Worm (Caenorhabditis elegans) whole organism, young adult: ENCODE measurements around the gene T20B12.5.

Experiments
- B0035.1 ChIP-seq: sonication (generic microtip); optimal IDR thresholded peaks from 2 replicates; lab custom pipeline; 2016; ENCODE audit warnings: missing genetic modification characterization, mild to moderate bottlenecking, missing compliant biosample characterization, missing genotype, missing genetic modification reagents
- B0261.1 ChIP-seq: sonication (generic microtip); optimal IDR thresholded peaks from 2 replicates; lab custom pipeline; 2016; ENCODE audit warnings: mild to moderate bottlenecking, missing genetic modification characterization, moderate library complexity, missing compliant biosample characterization
- F10E7.11 ChIP-seq: sonication (generic microtip); optimal IDR thresholded peaks from 2 replicates; lab custom pipeline; 2017; ENCODE audit warnings: mild to moderate bottlenecking, missing genetic modification characterization, moderate library complexity, missing compliant biosample characterization
- F23B12.7 ChIP-seq: sonication (generic microtip); optimal IDR thresholded peaks from 2 replicates; lab custom pipeline; 2017; ENCODE audit warnings: missing genetic modification characterization, mild to moderate bottlenecking, missing compliant biosample characterization, antibody characterized with exemption, moderate library complexity; ENCODE audit not compliant: insufficient read depth
- F33H1.4 ChIP-seq: fragments of 200-800 bp; sonication (Bioruptor generic); IDR thresholded peaks from 2 replicates; pipeline ENCODE4 v1.3.6; 2022; ENCODE audit warnings: missing genetic modification reagents, missing genetic modification characterization, missing compliant biosample characterization
- F37B4.10 ChIP-seq: fragments of 200-800 bp; sonication (Bioruptor generic); IDR thresholded peaks from 2 replicates; pipeline ENCODE4 v1.3.6; 2022; ENCODE audit warnings: missing genetic modification characterization, missing compliant biosample characterization
- T07F8.4 ChIP-seq: sonication (generic microtip); optimal IDR thresholded peaks from 2 replicates; lab custom pipeline; 2016; ENCODE audit warnings: mild to moderate bottlenecking, missing genetic modification characterization, moderate library complexity, missing compliant biosample characterization
- Y53G8AR.9 ChIP-seq: fragments of 200-800 bp; sonication (Bioruptor generic); conservative IDR thresholded peaks from 2 replicates; pipeline ENCODE4 v1.3.6; 2022; ENCODE audit warnings: missing genetic modification reagents, missing genetic modification characterization, missing compliant biosample characterization
- Y56A3A.18 ChIP-seq: fragments of 200-800 bp; sonication (Bioruptor generic); IDR thresholded peaks from 2 replicates; pipeline ENCODE4 v1.3.6; 2022; ENCODE audit warnings: missing genetic modification reagents, missing genetic modification characterization, missing compliant biosample characterization
- Y95B8A.8 ChIP-seq: fragments of 200-800 bp; sonication (Bioruptor generic); IDR thresholded peaks from 2 replicates; pipeline ENCODE4 v1.3.6; 2022; ENCODE audit warnings: missing genetic modification reagents, missing genetic modification characterization, missing compliant biosample characterization
- aptf-2 ChIP-seq: fragments of 200-800 bp; sonication (Bioruptor generic); conservative IDR thresholded peaks from 2 replicates; pipeline ENCODE4 v1.3.6; 2022; ENCODE audit warnings: missing genetic modification reagents, missing genetic modification characterization, missing compliant biosample characterization
- attf-3 ChIP-seq: fragments of 200-800 bp; sonication (Bioruptor generic); conservative IDR thresholded peaks from 2 replicates; pipeline ENCODE4 v1.3.6; 2022; ENCODE audit warnings: missing genetic modification reagents, missing genetic modification characterization, missing compliant biosample characterization
- attf-6 ChIP-seq: fragments of 200-800 bp; sonication (Bioruptor generic); IDR thresholded peaks from 2 replicates; pipeline ENCODE4 v1.3.6; 2022; ENCODE audit warnings: missing genetic modification reagents, missing genetic modification characterization, missing compliant biosample characterization
- ccch-3 ChIP-seq: fragments of 200-800 bp; sonication (Bioruptor generic); optimal IDR thresholded peaks from 2 replicates; lab custom pipeline; 2018; ENCODE audit warnings: mild to moderate bottlenecking, missing genetic modification characterization, missing compliant biosample characterization
- ceh-100 ChIP-seq: fragments of 200-800 bp; sonication (Bioruptor generic); IDR thresholded peaks from 2 replicates; pipeline ENCODE4 v1.3.6; 2022; ENCODE audit warnings: missing genetic modification reagents, missing genetic modification characterization, missing compliant biosample characterization
- ceh-27 ChIP-seq: fragments of 200-800 bp; sonication (Bioruptor generic); optimal IDR thresholded peaks from 2 replicates; lab custom pipeline; 2018; ENCODE audit warnings: mild to moderate bottlenecking, missing genetic modification characterization, moderate library complexity, missing compliant biosample characterization
- ceh-40 ChIP-seq: fragments of 200-800 bp; sonication (Bioruptor generic); IDR thresholded peaks from 2 replicates; pipeline ENCODE4 v1.3.6; 2022; ENCODE audit warnings: missing genetic modification characterization, missing compliant biosample characterization
- egl-44 ChIP-seq: fragments of 200-800 bp; sonication (Bioruptor generic); IDR thresholded peaks from 2 replicates; pipeline ENCODE4 v1.3.6; 2022; ENCODE audit warnings: missing genetic modification reagents, missing genetic modification characterization, missing compliant biosample characterization
- gei-17 ChIP-seq: fragments of 200-800 bp; sonication (Bioruptor generic); optimal IDR thresholded peaks from 2 replicates; lab custom pipeline; 2018; ENCODE audit warnings: mild to moderate bottlenecking, missing genetic modification characterization, missing compliant biosample characterization
- hmg-1.2 ChIP-seq: fragments of 200-800 bp; sonication (Bioruptor generic); IDR thresholded peaks from 2 replicates; pipeline ENCODE4 v1.3.6; 2022; ENCODE audit warnings: missing genetic modification reagents, missing genetic modification characterization, missing compliant biosample characterization
- hmg-20 ChIP-seq: fragments of 200-800 bp; sonication (Bioruptor generic); IDR thresholded peaks from 2 replicates; pipeline ENCODE4 v1.3.6; 2022; ENCODE audit warnings: missing genetic modification reagents, missing genetic modification characterization, missing compliant biosample characterization
- hrde-1 ChIP-seq: sonication (generic microtip); optimal IDR thresholded peaks from 2 replicates; lab custom pipeline; 2016; ENCODE audit warnings: missing genetic modification characterization, mild to moderate bottlenecking, missing compliant biosample characterization, moderate library complexity, missing genotype, missing genetic modification reagents, borderline replicate concordance
- hsf-1 ChIP-seq: fragments of 200-800 bp; sonication (Bioruptor generic); IDR thresholded peaks from 2 replicates; pipeline ENCODE4 v1.3.6; 2022; ENCODE audit warnings: missing genetic modification reagents, missing genetic modification characterization, missing compliant biosample characterization
- lin-26 ChIP-seq: fragments of 200-800 bp; sonication (Bioruptor generic); IDR thresholded peaks from 2 replicates; pipeline ENCODE4 v1.3.6; 2022; ENCODE audit warnings: missing genetic modification reagents, missing genetic modification characterization, missing compliant biosample characterization
- lin-35 ChIP-seq, 3 experiments: fragments of 150-350 bp in 2 of 3; sonication (generic microtip) in 1 of 3; optimal IDR thresholded peaks; 2 replicates each; lab custom pipeline; 2014 to 2018; ENCODE audit warnings: missing biosample characterization in 3 of 3, missing genetic modification characterization in 3 of 3, missing genetic modification reagents in 3 of 3
- lir-1 ChIP-seq: fragments of 200-800 bp; sonication (Bioruptor generic); conservative IDR thresholded peaks from 2 replicates; pipeline ENCODE4 v1.3.6; 2022; ENCODE audit warnings: missing genetic modification reagents, missing genetic modification characterization, missing compliant biosample characterization
- lsl-1 ChIP-seq: fragments of 200-800 bp; sonication (Bioruptor generic); optimal IDR thresholded peaks from 2 replicates; lab custom pipeline; 2018; ENCODE audit warnings: mild to moderate bottlenecking, missing genetic modification characterization, moderate library complexity, missing compliant biosample characterization
- madf-3 ChIP-seq: fragments of 200-800 bp; sonication (Bioruptor generic); IDR thresholded peaks from 2 replicates; pipeline ENCODE4 v1.3.6; 2022; ENCODE audit warnings: missing genetic modification reagents, missing genetic modification characterization, missing compliant biosample characterization
- madf-8 ChIP-seq: fragments of 200-800 bp; sonication (Bioruptor generic); conservative IDR thresholded peaks from 2 replicates; pipeline ENCODE4 v1.3.6; 2022; ENCODE audit warnings: missing genetic modification reagents, missing genetic modification characterization, missing compliant biosample characterization
- mcd-1 ChIP-seq: fragments of 200-800 bp; sonication (Bioruptor generic); IDR thresholded peaks from 2 replicates; pipeline ENCODE4 v1.3.6; 2022; ENCODE audit warnings: missing genetic modification reagents, missing genetic modification characterization, missing compliant biosample characterization
- mxl-1 ChIP-seq: sonication (generic microtip); optimal IDR thresholded peaks from 2 replicates; lab custom pipeline; 2016; ENCODE audit warnings: missing genetic modification characterization, missing compliant biosample characterization
- nfyb-1 ChIP-seq: fragments of 200-800 bp; sonication (Bioruptor generic); IDR thresholded peaks from 2 replicates; pipeline ENCODE4 v1.3.6; 2022; ENCODE audit warnings: missing genetic modification reagents, missing genetic modification characterization, missing compliant biosample characterization
- nhr-120 ChIP-seq: fragments of 200-800 bp; sonication (Bioruptor generic); IDR thresholded peaks from 2 replicates; pipeline ENCODE4 v1.3.6; 2022; ENCODE audit warnings: missing genetic modification characterization, missing compliant biosample characterization
- nhr-90 ChIP-seq: sonication (generic microtip); optimal IDR thresholded peaks from 2 replicates; lab custom pipeline; 2016; ENCODE audit warnings: missing genotype, mild to moderate bottlenecking, missing genetic modification characterization, missing compliant biosample characterization
- pbrm-1 ChIP-seq: fragments of 200-800 bp; sonication (Bioruptor generic); IDR thresholded peaks from 2 replicates; pipeline ENCODE4 v1.3.6; 2022; ENCODE audit warnings: missing genetic modification reagents, missing genetic modification characterization, missing compliant biosample characterization
- pha-4 ChIP-seq: fragments of 150-350 bp; sonication (generic microtip); optimal IDR thresholded peaks from 2 replicates; lab custom pipeline; 2014; ENCODE audit warnings: missing biosample characterization, missing genetic modification reagents, missing genetic modification characterization
- rcor-1 ChIP-seq: fragments of 200-800 bp; sonication (Bioruptor generic); IDR thresholded peaks from 2 replicates; pipeline ENCODE4 v1.3.6; 2022; ENCODE audit warnings: missing genetic modification reagents, missing genetic modification characterization, missing compliant biosample characterization
- snpc-1.3 ChIP-seq: sonication (generic microtip); optimal IDR thresholded peaks from 2 replicates; lab custom pipeline; 2017; ENCODE audit warnings: missing genetic modification characterization, mild to moderate bottlenecking, missing compliant biosample characterization, antibody characterized with exemption, moderate library complexity, missing genotype, missing genetic modification reagents; ENCODE audit not compliant: insufficient read depth
- snpc-3.4 ChIP-seq: sonication (generic microtip); optimal IDR thresholded peaks from 2 replicates; lab custom pipeline; 2017; ENCODE audit warnings: missing genetic modification characterization, mild to moderate bottlenecking, missing compliant biosample characterization, antibody characterized with exemption, moderate library complexity, missing genotype, missing genetic modification reagents
- sptf-2 ChIP-seq: fragments of 200-800 bp; sonication (Bioruptor generic); optimal IDR thresholded peaks from 2 replicates; lab custom pipeline; 2018; ENCODE audit warnings: mild to moderate bottlenecking, missing genetic modification characterization, missing compliant biosample characterization
- tbx-9 ChIP-seq: sonication (generic microtip); optimal IDR thresholded peaks from 2 replicates; lab custom pipeline; 2016; ENCODE audit warnings: borderline replicate concordance, missing genetic modification characterization, inconsistent platforms, missing compliant biosample characterization
- tlf-1 ChIP-seq: fragments of 200-800 bp; sonication (Bioruptor generic); optimal IDR thresholded peaks from 2 replicates; lab custom pipeline; 2018; ENCODE audit warnings: mild to moderate bottlenecking, missing genetic modification characterization, missing compliant biosample characterization
- xnd-1 ChIP-seq: sonication (generic microtip); optimal IDR thresholded peaks from 2 replicates; lab custom pipeline; 2016; ENCODE audit warnings: missing genotype, missing genetic modification reagents, missing genetic modification characterization, missing compliant biosample characterization

Gene T20B12.5

DNA sequence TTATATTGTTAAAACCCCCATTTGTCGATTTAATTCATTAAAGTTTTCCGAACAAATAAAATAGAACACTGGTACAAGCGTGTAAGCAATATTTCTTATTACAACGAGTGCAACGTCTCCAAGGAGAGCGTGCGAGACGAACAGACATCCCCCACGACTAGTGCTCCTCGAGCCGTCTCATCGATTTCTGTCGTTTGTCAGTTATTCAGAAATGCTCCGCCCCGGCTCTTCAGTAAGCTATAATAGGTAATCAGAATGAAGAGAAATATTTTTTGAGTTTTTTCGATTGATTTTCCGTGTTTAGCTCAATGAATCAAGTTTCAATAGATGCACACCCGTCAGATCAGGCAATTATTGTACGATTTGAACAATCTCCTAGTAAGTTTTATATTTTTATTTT is 28.2 kb downstream of the T20B12.5 start, which contains the start of gene kap-1 (continued):
- TF ChIP-seq tbx-9 (tag; lab: Kevin White, UChicago) (no peak), ceh-40 (GFP tag; lab: Robert Waterston, UW) (no peak), snpc-3.4 (tag; lab: Kevin White, UChicago) (peak; percentile 18), pbrm-1 (GFP tag; lab: Robert Waterston, UW) (no peak), hsf-1 (GFP tag; lab: Robert Waterston, UW) (peak; percentile 60), sptf-2 (GFP tag; lab: Kevin White, UChicago) (no peak), gei-17 (GFP tag; lab: Kevin White, UChicago) (peak; percentile 26), B0261.1 (tag; lab: Kevin White, UChicago) (no peak), pha-4 (no peak), lin-35 (GFP tag; optimal IDR thresholded peaks at IDR 0.05; lab: Kevin White, UChicago) (peak in 1 of 3 experiments; percentile 42), lin-26 (peak; percentile 71; the same call in 1 of the 2 replicates), egl-44 (GFP tag; lab: Robert Waterston, UW) (no peak), aptf-2 (GFP tag; lab: Robert Waterston, UW) (no peak), xnd-1 (tag; lab: Kevin White, UChicago) (no peak), hmg-20 (no peak), T07F8.4 (no peak), tlf-1 (GFP tag; lab: Kevin White, UChicago) (peak; percentile 58), snpc-1.3 (tag; lab: Kevin White, UChicago) (peak; percentile 7), ceh-100 (GFP tag; lab: Robert Waterston, UW) (peak; percentile 21; the same call in 1 of the 2 replicates), F33H1.4 (peak; percentile 33; the same call in 1 of the 2 replicates), hrde-1 (tag; lab: Kevin White, UChicago) (peak; percentile 58), Y56A3A.18 (peak; percentile 89; the same call in 1 of the 2 replicates), ccch-3 (GFP tag; lab: Kevin White, UChicago) (no peak), madf-8 (GFP tag; lab: Robert Waterston, UW) (no peak; the same call in 1 of the 2 replicates), mxl-1 (tag; lab: Kevin White, UChicago) (no peak), F37B4.10 (GFP tag; lab: Robert Waterston, UW) (no peak), F10E7.11 (tag; lab: Kevin White, UChicago) (no peak), attf-3 (GFP tag; lab: Robert Waterston, UW) (0 out of 2 replicates have a peak, but pooled peaks have one; percentile 20), B0035.1 (tag; lab: Kevin White, UChicago) (peak; percentile 61)

DNA sequence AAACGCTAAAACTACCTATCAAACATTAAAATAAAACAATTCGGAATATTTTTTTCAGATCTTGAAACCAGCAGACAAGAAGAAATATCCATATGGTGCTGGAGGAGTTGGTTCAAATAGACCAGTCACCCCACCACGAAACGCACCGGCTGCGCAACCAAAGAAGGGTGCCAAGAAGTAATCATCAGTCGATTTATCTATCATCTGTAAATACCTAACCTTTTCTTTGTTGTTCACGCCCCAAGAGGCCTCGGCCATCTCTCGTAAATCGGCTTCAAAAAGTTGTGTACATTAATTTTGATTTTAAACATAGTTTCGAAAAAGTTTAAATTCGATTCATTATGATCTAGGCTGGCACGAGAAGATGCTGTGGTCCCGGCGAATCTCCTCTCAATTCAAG is 28.9 kb downstream of the T20B12.5 start:
- TF ChIP-seq attf-6 (no peak), madf-3 (GFP tag; lab: Robert Waterston, UW) (0 out of 2 replicates have a peak, but pooled peaks have one; percentile 22), pbrm-1 (GFP tag; lab: Robert Waterston, UW) (0 out of 2 replicates have a peak, but pooled peaks have one; percentile 4)

DNA sequence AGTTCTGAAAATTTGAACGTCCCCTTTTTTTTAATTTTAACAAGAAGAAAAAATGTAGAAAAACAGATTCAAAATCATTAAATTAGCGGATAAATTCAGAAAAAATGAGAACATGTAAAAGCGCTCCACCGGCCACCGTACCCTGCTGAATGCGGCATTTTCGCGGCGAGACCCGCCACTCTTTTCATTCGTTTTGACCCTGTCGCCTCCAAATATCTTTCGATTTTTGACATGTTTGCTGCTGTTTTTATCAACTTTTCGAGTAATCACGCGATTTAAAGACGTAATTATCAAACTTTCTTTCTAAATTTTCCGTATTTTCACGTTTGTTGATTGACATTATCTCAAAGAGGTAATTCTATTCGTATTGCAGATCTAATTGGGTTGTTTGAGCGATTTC is 30.7 kb downstream of the T20B12.5 start, which contains the start of gene gsp-2:
Gene gsp-2 (plus strand): TSS at position 374 of the 400 bp plus-strand sequence.
- TF ChIP-seq pha-4 (peak; percentile 3), hmg-1.2 (GFP tag; lab: Robert Waterston, UW) (peak; percentile 47; the same call in 1 of the 2 replicates), nhr-90 (tag; lab: Kevin White, UChicago) (peak; percentile 25), Y53G8AR.9 (0 out of 2 replicates have a peak, but pooled peaks have one; percentile 15), Y95B8A.8 (GFP tag; lab: Robert Waterston, UW) (0 out of 2 replicates have a peak, but pooled peaks have one; percentile 39), rcor-1 (GFP tag; lab: Robert Waterston, UW) (no peak), mcd-1 (GFP tag; lab: Robert Waterston, UW) (peak; percentile 84), lsl-1 (GFP tag; lab: Kevin White, UChicago) (peak; percentile 87), nfyb-1 (GFP tag; lab: Robert Waterston, UW) (peak; percentile 63; the same call in 1 of the 2 replicates), lir-1 (GFP tag; lab: Robert Waterston, UW) (peak; percentile 62; the same call in 1 of the 2 replicates), F23B12.7 (tag; lab: Kevin White, UChicago) (peak; percentile 71), lin-26 (0 out of 2 replicates have a peak, but pooled peaks have one; percentile 34), madf-3 (GFP tag; lab: Robert Waterston, UW) (0 out of 2 replicates have a peak, but pooled peaks have one; percentile 34), tlf-1 (GFP tag; lab: Kevin White, UChicago) (peak; percentile 5), nhr-120 (GFP tag; lab: Robert Waterston, UW) (no peak), attf-3 (GFP tag; lab: Robert Waterston, UW) (peak; percentile 40; the same call in 1 of the 2 replicates), ceh-27 (GFP tag; lab: Kevin White, UChicago) (peak; percentile 69)
